Worm (Caenorhabditis elegans): ENCODE data around the gene pqn-18.
A peak's percentile ranks its signal among the peaks of the same experiment; 100 is the strongest.

The pqn-18 gene

DNA sequence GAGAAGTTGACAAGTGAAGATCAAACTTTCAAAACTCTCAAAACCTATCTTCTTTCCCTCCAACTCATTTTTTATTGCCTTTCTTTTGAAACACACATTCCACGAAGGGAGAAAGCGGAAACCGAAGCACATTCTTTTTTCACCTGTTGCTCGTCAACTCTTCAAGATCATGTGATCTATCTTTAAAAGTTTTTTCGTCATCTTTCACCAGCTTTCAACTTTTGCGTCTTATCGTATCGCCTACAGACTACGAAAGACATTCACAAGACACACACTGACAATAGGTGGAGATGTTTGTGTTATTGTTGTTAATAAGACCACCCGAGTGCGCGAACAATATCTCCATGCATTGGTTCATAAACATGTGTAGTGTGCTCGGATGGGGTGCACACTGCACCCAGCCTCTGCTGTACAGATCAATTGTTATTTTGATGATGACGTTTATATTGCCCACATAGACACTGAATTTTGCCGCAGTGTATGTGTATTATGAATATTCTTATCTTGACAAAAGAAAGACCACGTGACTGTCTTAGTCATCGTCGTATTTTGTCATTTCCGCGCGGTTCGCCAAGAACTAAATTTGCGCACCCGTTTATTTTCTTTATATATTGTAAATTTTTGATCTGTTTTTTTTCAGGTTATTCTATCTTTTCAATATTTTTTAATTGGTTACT lies 33.8 kb upstream of the pqn-18 start (continued):
- TF ChIP-seq C16A3.4 (tag; optimal IDR thresholded peaks at IDR 0.05) (no peak), elt-2 (tag; optimal IDR thresholded peaks at IDR 0.05) (peak; percentile 70), lir-3 (tag; optimal IDR thresholded peaks at IDR 0.05; ENCODE audit: poor library complexity) (peak; percentile 20), tbx-2 (tag; optimal IDR thresholded peaks at IDR 0.05) (peak; percentile 38)

DNA sequence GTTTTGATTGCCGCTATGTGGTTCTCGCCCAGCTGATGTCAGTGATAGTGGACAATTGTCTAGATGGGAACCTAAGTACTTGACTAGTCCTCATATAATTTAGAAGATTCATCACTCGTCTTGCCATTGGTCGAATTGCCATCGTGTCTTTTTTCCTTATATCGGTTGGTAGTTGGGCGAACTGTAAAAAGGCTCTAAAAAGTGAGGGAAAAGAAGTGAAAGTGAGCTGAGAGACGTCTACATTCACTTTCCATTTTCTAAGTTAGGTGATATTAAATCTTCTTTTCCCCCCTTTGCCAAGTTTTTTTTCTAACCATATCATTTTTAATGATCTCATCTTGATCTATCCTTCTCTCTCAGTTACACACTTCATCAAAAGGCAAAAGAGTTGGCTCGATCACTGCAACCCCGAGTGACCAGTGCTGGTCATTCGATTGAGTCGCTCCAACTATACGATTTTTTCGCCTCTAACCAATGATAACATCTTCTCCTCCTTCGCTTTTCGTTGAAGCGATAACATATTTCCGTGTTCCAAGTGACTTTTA lies 32.8 kb upstream of the pqn-18 start:
- peak; percentile 77 for TF ChIP-seq nhr-85 (tag)
- peak; percentile 12 for TF ChIP-seq rnt-1 (tag; optimal IDR thresholded peaks at IDR 0.05)
- peak in 1 of 6 experiments; percentile 28 for TF ChIP-seq elt-3 (tag; optimal IDR thresholded peaks at IDR 0.05)
- TF ChIP-seq blmp-1 (tag; optimal IDR thresholded peaks at IDR 0.05), result peak; percentile 57
- no peak for TF ChIP-seq snu-23 (GFP tag; optimal IDR thresholded peaks at IDR 0.05)

DNA sequence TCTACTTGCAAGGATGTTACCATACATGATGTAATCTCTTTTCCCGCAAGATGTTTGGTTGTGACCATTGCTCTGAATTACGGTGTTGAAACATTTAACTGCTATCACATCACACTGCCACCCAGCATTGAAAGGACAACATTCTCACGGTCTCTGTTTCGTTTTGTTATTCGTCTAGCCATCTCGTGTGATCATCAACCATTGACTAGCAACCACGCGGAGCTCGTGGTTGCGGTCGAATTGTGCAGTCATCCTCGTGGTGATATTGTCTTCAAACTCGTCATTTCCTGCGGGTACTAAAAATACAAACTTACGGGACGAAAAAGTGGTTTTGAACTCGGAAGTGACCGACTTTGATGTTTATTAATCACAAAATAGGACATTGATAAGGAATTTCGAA lies 32.0 kb upstream of the pqn-18 start:
- TF ChIP-seq pax-3 (tag; optimal IDR thresholded peaks at IDR 0.05) (no peak), ztf-4 (tag; optimal IDR thresholded peaks at IDR 0.05) (peak; percentile 23), lin-35 (GFP tag; optimal IDR thresholded peaks at IDR 0.05) (peak in 1 of 2 experiments; percentile 20), nhr-77 (tag; optimal IDR thresholded peaks at IDR 0.05) (no peak), ceh-8 (GFP tag; optimal IDR thresholded peaks at IDR 0.05) (no peak), swsn-7 (tag; optimal IDR thresholded peaks at IDR 0.05) (no peak), mab-9 (GFP tag; IDR thresholded peaks at IDR 0.05) (no peak), nhr-71 (tag; optimal IDR thresholded peaks at IDR 0.05) (peak; percentile 72), ces-1 (GFP tag; optimal IDR thresholded peaks at IDR 0.05) (no peak), nhr-237 (tag; optimal IDR thresholded peaks at IDR 0.05) (no peak), irx-1 (tag; optimal IDR thresholded peaks at IDR 0.05) (peak; percentile 11), efl-1 (optimal IDR thresholded peaks at IDR 0.05) (no peak), efl-1 (GFP tag; optimal IDR thresholded peaks at IDR 0.05 in 1 of 2) (peak in 1 of 2 experiments; percentile 28), ceh-90 (tag; optimal IDR thresholded peaks at IDR 0.05) (no peak), Y116A8C.19 (tag; optimal IDR thresholded peaks at IDR 0.05; ENCODE audit: borderline replicate concordance) (no peak), rnt-1 (tag; optimal IDR thresholded peaks at IDR 0.05) (peak; percentile 18), unc-130 (tag; optimal IDR thresholded peaks at IDR 0.05) (peak; percentile 13), mep-1 (tag; optimal IDR thresholded peaks at IDR 0.05) (no peak), mef-2 (tag; optimal IDR thresholded peaks at IDR 0.05) (no peak), fkh-8 (tag; optimal IDR thresholded peaks at IDR 0.05) (peak; percentile 54), tbx-2 (tag; optimal IDR thresholded peaks at IDR 0.05) (no peak), unc-30 (tag; optimal IDR thresholded peaks at IDR 0.05) (no peak), C04F5.9 (tag; optimal IDR thresholded peaks at IDR 0.05) (no peak), mdl-1 (tag; optimal IDR thresholded peaks at IDR 0.05) (peak in 1 of 2 experiments; percentile 69), fkh-10 (GFP tag; optimal IDR thresholded peaks at IDR 0.05) (peak; percentile 17), hlh-4 (tag; optimal IDR thresholded peaks at IDR 0.05) (no peak), tlp-1 (tag; optimal IDR thresholded peaks at IDR 0.05) (no peak), F16B12.6 (tag; optimal IDR thresholded peaks at IDR 0.05) (no peak), lin-14 (GFP tag; optimal IDR thresholded peaks at IDR 0.05) (peak; percentile 41), nhr-20 (tag; optimal IDR thresholded peaks at IDR 0.05) (peak; percentile 50), nhr-28 (tag; optimal IDR thresholded peaks at IDR 0.05) (no peak), isw-1 (GFP tag; IDR thresholded peaks at IDR 0.05) (no peak), unc-86 (tag; optimal IDR thresholded peaks at IDR 0.05) (no peak), snu-23 (GFP tag; optimal IDR thresholded peaks at IDR 0.05) (peak; percentile 6), nhr-12 (tag; optimal IDR thresholded peaks at IDR 0.05) (no peak), alr-1 (tag; optimal IDR thresholded peaks at IDR 0.05; ENCODE audit: borderline replicate concordance) (no peak), skn-1 (tag; optimal IDR thresholded peaks at IDR 0.05) (peak; percentile 18), hpl-2 (GFP tag; optimal IDR thresholded peaks at IDR 0.05) (no peak), lin-39 (tag; optimal IDR thresholded peaks at IDR 0.05) (no peak), ceh-82 (tag; optimal IDR thresholded peaks at IDR 0.05) (no peak), nhr-85 (tag) (peak; percentile 73), elt-2 (tag; optimal IDR thresholded peaks at IDR 0.05) (peak; percentile 34)
